Worm (Caenorhabditis elegans): ENCODE data around the gene F49C5.9.
"Not testable (repeated sequence)": the region's sequence is repeated elsewhere in the genome, so short reads cannot be mapped to it uniquely, and the experiment has no call there.

Gene F49C5.9

ce11 chrII:12539395-12539794 is 5.0 kb downstream of the F49C5.9 start:
- TF ChIP-seq pes-1 (GFP tag; IDR thresholded peaks at IDR 0.05) (no peak), hmg-4 (GFP tag; optimal IDR thresholded peaks at IDR 0.05) (no peak), tra-4 (tag; optimal IDR thresholded peaks at IDR 0.05) (no peak), ets-7 (tag; optimal IDR thresholded peaks at IDR 0.05) (no peak), scrt-1 (GFP tag; IDR thresholded peaks at IDR 0.05) (no peak), hmbx-1 (tag; optimal IDR thresholded peaks at IDR 0.05) (no peak)

ce11 chrII:12536203-12536602 is 8.2 kb downstream of the F49C5.9 start, which contains the start of gene F49C5.3:
Gene F49C5.3, plus strand, starts transcription at chrII:12536503.
- not testable (repeated sequence) for TF ChIP-seq B0310.2 (tag; optimal IDR thresholded peaks at IDR 0.05); hmbx-1 (tag; optimal IDR thresholded peaks at IDR 0.05); pes-1 (GFP tag; IDR thresholded peaks at IDR 0.05)

ce11 chrII:12535297-12535803 is 9.1 kb downstream of the F49C5.9 start, which contains the start of gene nimk-1:
Gene nimk-1, plus strand, starts transcription at chrII:12535753.
- TF ChIP-seq ceh-36 (tag; optimal IDR thresholded peaks at IDR 0.05): peak; percentile 59
- no peak for TF ChIP-seq hnd-1 (tag; optimal IDR thresholded peaks at IDR 0.05)
- TF ChIP-seq tra-4 (tag; optimal IDR thresholded peaks at IDR 0.05): no peak

- TF ChIP-seq tbx-11 (GFP tag; IDR thresholded peaks at IDR 0.05): no peak
- no peak for TF ChIP-seq sea-1 (GFP tag; conservative IDR thresholded peaks at IDR 0.05)
- TF ChIP-seq hmbx-1 (tag; optimal IDR thresholded peaks at IDR 0.05): no peak
- TF ChIP-seq hmg-4 (GFP tag; optimal IDR thresholded peaks at IDR 0.05): no peak
- no peak for TF ChIP-seq scrt-1 (GFP tag; IDR thresholded peaks at IDR 0.05)
- TF ChIP-seq tbx-37 (GFP tag; conservative IDR thresholded peaks at IDR 0.05): no peak
- no peak for TF ChIP-seq ceh-36 (tag; optimal IDR thresholded peaks at IDR 0.05)
- TF ChIP-seq B0310.2 (tag; optimal IDR thresholded peaks at IDR 0.05): no peak
- TF ChIP-seq tra-4 (tag; optimal IDR thresholded peaks at IDR 0.05): no peak
- no peak for TF ChIP-seq aly-1 (tag; optimal IDR thresholded peaks at IDR 0.05)
- TF ChIP-seq flt-1 (GFP tag; IDR thresholded peaks at IDR 0.05): no peak
- TF ChIP-seq pes-1 (GFP tag; IDR thresholded peaks at IDR 0.05): no peak
- no peak for TF ChIP-seq ets-7 (tag; optimal IDR thresholded peaks at IDR 0.05)
- TF ChIP-seq hnd-1 (tag; optimal IDR thresholded peaks at IDR 0.05): no peak
Observed at ce11 chrII:12530958-12531357, 13.5 kb downstream of the F49C5.9 start, which contains the start of gene srx-120. Gene srx-120, plus strand, starts transcription at chrII:12531258.

ce11 chrII:12527947-12528346 is 16.5 kb downstream of the F49C5.9 start, which contains the start of gene srx-119:
Gene srx-119, plus strand, starts transcription at chrII:12528247.
- TF ChIP-seq scrt-1 (GFP tag; IDR thresholded peaks at IDR 0.05) (no peak), ets-7 (tag; optimal IDR thresholded peaks at IDR 0.05) (no peak), sea-1 (GFP tag; conservative IDR thresholded peaks at IDR 0.05) (no peak), ceh-13 (GFP tag; optimal IDR thresholded peaks at IDR 0.05) (no peak), F13C5.2 (tag; optimal IDR thresholded peaks at IDR 0.05) (no peak), pes-1 (GFP tag; IDR thresholded peaks at IDR 0.05) (no peak), hmg-4 (GFP tag; optimal IDR thresholded peaks at IDR 0.05) (no peak), B0310.2 (tag; optimal IDR thresholded peaks at IDR 0.05) (no peak), hmbx-1 (tag; optimal IDR thresholded peaks at IDR 0.05) (no peak), tbx-37 (GFP tag; conservative IDR thresholded peaks at IDR 0.05) (no peak), tbx-11 (GFP tag; IDR thresholded peaks at IDR 0.05) (no peak), aly-1 (tag; optimal IDR thresholded peaks at IDR 0.05) (no peak), hnd-1 (tag; optimal IDR thresholded peaks at IDR 0.05) (no peak), ama-1 (optimal IDR thresholded peaks at IDR 0.05) (no peak), flt-1 (GFP tag; IDR thresholded peaks at IDR 0.05) (no peak), ceh-36 (tag; optimal IDR thresholded peaks at IDR 0.05) (no peak), tra-4 (tag; optimal IDR thresholded peaks at IDR 0.05) (no peak)

- TF ChIP-seq hnd-1 (tag; optimal IDR thresholded peaks at IDR 0.05) (no peak), flt-1 (GFP tag; IDR thresholded peaks at IDR 0.05) (no peak), tbx-37 (GFP tag; conservative IDR thresholded peaks at IDR 0.05) (no peak), aly-1 (tag; optimal IDR thresholded peaks at IDR 0.05) (no peak), ama-1 (optimal IDR thresholded peaks at IDR 0.05) (no peak), ceh-13 (GFP tag; optimal IDR thresholded peaks at IDR 0.05) (no peak), F13C5.2 (tag; optimal IDR thresholded peaks at IDR 0.05) (no peak)
Observed at ce11 chrII:12525526-12525925, 18.9 kb downstream of the F49C5.9 start, which contains the start of gene srx-118. Gene srx-118, plus strand, starts transcription at chrII:12525826.

ce11 chrII:12519616-12520015 is 24.8 kb downstream of the F49C5.9 start, which contains the start of gene ceh-99:
Gene ceh-99, plus strand, starts transcription at chrII:12519981.
- TF ChIP-seq tra-4 (tag; optimal IDR thresholded peaks at IDR 0.05) (no peak), aly-1 (tag; optimal IDR thresholded peaks at IDR 0.05) (no peak), tbx-11 (GFP tag; IDR thresholded peaks at IDR 0.05) (no peak), hmg-4 (GFP tag; optimal IDR thresholded peaks at IDR 0.05) (no peak), ama-1 (optimal IDR thresholded peaks at IDR 0.05) (no peak), ceh-36 (tag; optimal IDR thresholded peaks at IDR 0.05) (no peak), scrt-1 (GFP tag; IDR thresholded peaks at IDR 0.05) (no peak), hnd-1 (tag; optimal IDR thresholded peaks at IDR 0.05) (no peak)

- TF ChIP-seq ceh-36 (tag; optimal IDR thresholded peaks at IDR 0.05): no peak
- TF ChIP-seq hmbx-1 (tag; optimal IDR thresholded peaks at IDR 0.05): no peak
- no peak for TF ChIP-seq ceh-13 (GFP tag; optimal IDR thresholded peaks at IDR 0.05)
Observed at ce11 chrII:12518809-12519344, 25.6 kb downstream of the F49C5.9 start, which contains the start of gene srh-70. Gene srh-70, minus strand, starts transcription at chrII:12518859.
